Fruit fly (Drosophila melanogaster) Kc167 (cell line): ENCODE measurements around the gene CkIIbeta.

ENCODE experiments used
- Myc ChIP-seq: fragments of >200 bp; optimal IDR thresholded peaks from 2 replicates; lab custom pipeline; 2017; ENCODE audit warnings: missing external identifiers
- Sin3A ChIP-seq: fragments of >200 bp; optimal IDR thresholded peaks from 2 replicates; lab custom pipeline; 2018; ENCODE audit warnings: missing external identifiers
- insv ChIP-seq: fragments of >200 bp; optimal IDR thresholded peaks from 3 replicates; lab custom pipeline; 2018; ENCODE audit warnings: missing external identifiers
- ttk ChIP-seq: sonication (Bioruptor generic); optimal IDR thresholded peaks from 2 replicates; lab custom pipeline; 2017; ENCODE audit warnings: missing external identifiers

DNA sequence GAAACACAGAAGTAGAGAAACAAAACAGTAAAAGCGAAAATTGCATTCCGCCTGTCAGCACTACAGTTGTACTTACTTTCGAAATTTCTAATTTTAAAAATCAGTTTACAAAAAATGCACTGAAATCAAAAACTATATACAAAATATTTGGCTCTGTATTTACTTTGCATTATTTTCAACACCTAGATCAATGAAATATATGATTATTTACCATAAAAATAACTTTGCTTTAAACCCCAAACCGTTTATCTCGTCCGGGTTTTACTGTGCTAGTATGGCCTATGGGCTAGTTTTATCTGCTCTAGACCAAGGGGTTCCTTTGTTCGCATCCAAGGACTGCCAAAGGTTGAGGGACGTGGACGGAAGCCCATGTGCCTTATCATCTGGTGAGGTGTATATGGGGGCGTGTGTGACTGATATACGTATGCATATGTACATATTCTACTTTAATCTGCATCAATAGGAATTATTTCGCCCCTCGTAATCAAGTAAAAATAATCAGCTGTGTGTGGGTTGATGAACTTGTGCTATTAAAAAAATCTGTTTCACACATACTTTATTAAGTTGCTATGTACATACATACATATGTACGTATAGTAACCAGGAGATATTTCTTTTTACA lies 27.0 kb downstream of the CkIIbeta start:
- no peak for TF ChIP-seq Sin3A (lab: Kevin White, UChicago)
- no peak for TF ChIP-seq insv (lab: Kevin White, UChicago)
- TF ChIP-seq ttk (lab: Kevin White, UChicago), result no peak
- TF ChIP-seq Myc (lab: Kevin White, UChicago), result no peak
